Fruit fly (Drosophila melanogaster) whole organism, prepupa: ENCODE measurements around the gene CG7420.

Experiments used
- CG10631 ChIP-seq: fragments of 200-800 bp; sonication (Bioruptor generic); optimal IDR thresholded peaks from 2 replicates; lab custom pipeline; 2016; ENCODE audit warnings: missing biosample characterization, missing genetic modification characterization
- CG10669 ChIP-seq: fragments of 200-800 bp; sonication (Bioruptor generic); optimal IDR thresholded peaks from 3 replicates; lab custom pipeline; 2018; ENCODE audit warnings: missing biosample characterization, mild to moderate bottlenecking, missing genetic modification characterization, moderate library complexity
- CG11294 ChIP-seq: fragments of 200-800 bp; sonication (Bioruptor generic); IDR thresholded peaks from 2 replicates; pipeline ENCODE4 v1.3.6; 2022; ENCODE audit warnings: missing biosample characterization, missing genetic modification characterization
- CG11762 ChIP-seq: fragments of 200-800 bp; sonication (Bioruptor generic); optimal IDR thresholded peaks from 3 replicates; lab custom pipeline; 2016; ENCODE audit warnings: missing biosample characterization, missing genetic modification characterization; ENCODE audit not compliant: insufficient read depth
- CG15336 ChIP-seq: fragments of 200-800 bp; sonication (Bioruptor generic); IDR thresholded peaks from 2 replicates; pipeline ENCODE4 v1.3.6; 2022; ENCODE audit warnings: missing biosample characterization, missing genetic modification characterization
- CG1621 ChIP-seq: fragments of 200-800 bp; sonication (Bioruptor generic); optimal IDR thresholded peaks from 3 replicates; lab custom pipeline; 2018; ENCODE audit warnings: missing biosample characterization, mild to moderate bottlenecking, missing genetic modification characterization
- CG16779 ChIP-seq: fragments of 200-800 bp; sonication (Bioruptor generic); optimal IDR thresholded peaks from 3 replicates; lab custom pipeline; 2017; ENCODE audit warnings: missing biosample characterization, mild to moderate bottlenecking, missing genetic modification characterization
- CG31627 ChIP-seq: fragments of 200-800 bp; sonication (Bioruptor generic); optimal IDR thresholded peaks from 3 replicates; lab custom pipeline; 2016; ENCODE audit warnings: missing biosample characterization, missing genetic modification characterization
- CG32006 ChIP-seq: fragments of 200-800 bp; sonication (Bioruptor generic); optimal IDR thresholded peaks from 3 replicates; lab custom pipeline; 2017; ENCODE audit warnings: missing biosample characterization, mild to moderate bottlenecking, missing genetic modification characterization
- CG3919 ChIP-seq: fragments of 200-800 bp; sonication (Bioruptor generic); optimal IDR thresholded peaks from 3 replicates; lab custom pipeline; 2016; ENCODE audit warnings: missing biosample characterization, missing genetic modification characterization
- CG4318 ChIP-seq: fragments of 200-800 bp; sonication (Bioruptor generic); optimal IDR thresholded peaks from 3 replicates; lab custom pipeline; 2017; ENCODE audit warnings: missing biosample characterization, mild to moderate bottlenecking, missing genetic modification characterization
- CG6276 ChIP-seq: fragments of 200-800 bp; sonication (Bioruptor generic); optimal IDR thresholded peaks from 2 replicates; lab custom pipeline; 2017; ENCODE audit warnings: missing biosample characterization, mild to moderate bottlenecking, missing genetic modification characterization
- CG6792 ChIP-seq: fragments of 200-800 bp; sonication (Bioruptor generic); optimal IDR thresholded peaks from 3 replicates; lab custom pipeline; 2016; ENCODE audit warnings: missing biosample characterization, missing genetic modification characterization
- CG6808 ChIP-seq: fragments of 200-800 bp; sonication (Bioruptor generic); optimal IDR thresholded peaks from 3 replicates; lab custom pipeline; 2017; ENCODE audit warnings: missing biosample characterization, missing genetic modification characterization, mild to moderate bottlenecking, moderate library complexity, missing genetic modification reagents
- CG7368 ChIP-seq: fragments of 200-800 bp; sonication (Bioruptor generic); optimal IDR thresholded peaks from 3 replicates; lab custom pipeline; 2016; ENCODE audit warnings: missing biosample characterization, missing genetic modification characterization
- CG8319 ChIP-seq: fragments of 200-800 bp; sonication (Bioruptor generic); optimal IDR thresholded peaks from 3 replicates; lab custom pipeline; 2016; ENCODE audit warnings: missing biosample characterization, missing genetic modification characterization
- CG8632 ChIP-seq: fragments of 200-800 bp; sonication (Bioruptor generic); optimal IDR thresholded peaks from 3 replicates; lab custom pipeline; 2016; ENCODE audit warnings: missing biosample characterization, missing genetic modification characterization
- Eip78C ChIP-seq: fragments of 200-800 bp; sonication (Bioruptor generic); peaks from one replicate; lab custom pipeline; 2016; ENCODE audit warnings: missing biosample characterization, missing genetic modification characterization
- Eip93F ChIP-seq: fragments of 200-800 bp; sonication (Bioruptor generic); optimal IDR thresholded peaks from 2 replicates; lab custom pipeline; 2016; ENCODE audit warnings: missing biosample characterization, mild to moderate bottlenecking, missing genetic modification characterization
- Ets21C ChIP-seq: fragments of 200-800 bp; sonication (Bioruptor generic); optimal IDR thresholded peaks from 3 replicates; lab custom pipeline; 2016; ENCODE audit warnings: missing biosample characterization, missing genetic modification characterization
- Ets96B ChIP-seq: fragments of 200-800 bp; optimal IDR thresholded peaks from 2 replicates; lab custom pipeline; 2019; ENCODE audit warnings: missing biosample characterization, mild to moderate bottlenecking, missing genetic modification characterization, moderate library complexity
- Gug ChIP-seq: fragments of 200-800 bp; sonication (Bioruptor generic); IDR thresholded peaks from 2 replicates; pipeline ENCODE4 v1.3.6; 2022; ENCODE audit warnings: missing biosample characterization, missing genetic modification characterization
- Hr38 ChIP-seq: sonication (Bioruptor generic); optimal IDR thresholded peaks from 2 replicates; lab custom pipeline; 2016; ENCODE audit warnings: missing biosample characterization, missing genetic modification characterization
- Hr39 ChIP-seq: fragments of 200-800 bp; sonication (Bioruptor generic); optimal IDR thresholded peaks from 2 replicates; lab custom pipeline; 2016; ENCODE audit warnings: missing biosample characterization, missing genetic modification characterization
- Lpt ChIP-seq: fragments of 200-800 bp; sonication (Bioruptor generic); optimal IDR thresholded peaks from 3 replicates; lab custom pipeline; 2016; ENCODE audit warnings: missing biosample characterization, missing genetic modification characterization
- Met ChIP-seq: fragments of 200-800 bp; sonication (Bioruptor generic); optimal IDR thresholded peaks from 3 replicates; lab custom pipeline; 2016; ENCODE audit warnings: missing biosample characterization, missing genetic modification characterization
- OdsH ChIP-seq: fragments of 200-800 bp; sonication (Bioruptor generic); optimal IDR thresholded peaks from 3 replicates; lab custom pipeline; 2016; ENCODE audit warnings: missing biosample characterization, missing genetic modification characterization
- Smox ChIP-seq: fragments of 200-800 bp; sonication (Bioruptor generic); optimal IDR thresholded peaks from 3 replicates; lab custom pipeline; 2016; ENCODE audit warnings: missing biosample characterization, missing genetic modification characterization
- Sox102F ChIP-seq: fragments of 200-800 bp; sonication (Bioruptor generic); optimal IDR thresholded peaks from 2 replicates; lab custom pipeline; 2016; ENCODE audit warnings: missing biosample characterization, mild to moderate bottlenecking, missing genetic modification characterization
- Sox14 ChIP-seq: fragments of 200-800 bp; sonication (Bioruptor generic); optimal IDR thresholded peaks from 3 replicates; lab custom pipeline; 2016; ENCODE audit warnings: missing biosample characterization, missing genetic modification characterization
- Sox15 ChIP-seq: fragments of 200-800 bp; sonication (Bioruptor generic); optimal IDR thresholded peaks from 3 replicates; lab custom pipeline; 2016; ENCODE audit warnings: missing biosample characterization, missing genetic modification characterization
- achi ChIP-seq: fragments of 200-800 bp; sonication (Bioruptor generic); optimal IDR thresholded peaks from 3 replicates; lab custom pipeline; 2016; ENCODE audit warnings: missing biosample characterization, missing genetic modification characterization
- acj6 ChIP-seq: fragments of 200-800 bp; sonication (Bioruptor generic); optimal IDR thresholded peaks from 3 replicates; lab custom pipeline; 2016; ENCODE audit warnings: missing biosample characterization, missing genetic modification characterization
- cyc ChIP-seq: fragments of 200-800 bp; sonication (Bioruptor generic); optimal IDR thresholded peaks from 3 replicates; lab custom pipeline; 2016; ENCODE audit warnings: missing biosample characterization, missing genetic modification characterization
- dac ChIP-seq: fragments of 200-800 bp; sonication (Bioruptor generic); optimal IDR thresholded peaks from 2 replicates; lab custom pipeline; 2017; ENCODE audit warnings: missing biosample characterization, mild to moderate bottlenecking, missing genetic modification characterization
- dsx ChIP-seq: fragments of 200-800 bp; optimal IDR thresholded peaks from 3 replicates; lab custom pipeline; 2019; ENCODE audit warnings: missing biosample characterization, mild to moderate bottlenecking, missing genetic modification characterization, moderate library complexity; ENCODE audit not compliant: poor library complexity, severe bottlenecking
- eg ChIP-seq: fragments of 200-800 bp; sonication (Bioruptor generic); IDR thresholded peaks from 3 replicates; pipeline ENCODE4 v1.3.6; 2022; ENCODE audit warnings: missing biosample characterization, missing genetic modification characterization
- esn ChIP-seq: fragments of 200-800 bp; sonication (Bioruptor generic); optimal IDR thresholded peaks from 2 replicates; lab custom pipeline; 2016; ENCODE audit warnings: missing biosample characterization, mild to moderate bottlenecking, missing genetic modification characterization, moderate library complexity
- fd59A ChIP-seq: fragments of 200-800 bp; sonication (Bioruptor generic); optimal IDR thresholded peaks from 2 replicates; lab custom pipeline; 2017; ENCODE audit warnings: missing biosample characterization, mild to moderate bottlenecking, missing genetic modification characterization, missing genetic modification reagents
- fkh ChIP-seq: fragments of 200-800 bp; sonication (Bioruptor generic); optimal IDR thresholded peaks from 3 replicates; lab custom pipeline; 2017; ENCODE audit warnings: missing biosample characterization, mild to moderate bottlenecking, missing genetic modification characterization, moderate library complexity
- lz ChIP-seq: fragments of 200-800 bp; sonication (Bioruptor generic); optimal IDR thresholded peaks from 3 replicates; lab custom pipeline; 2016; ENCODE audit warnings: missing biosample characterization, missing genetic modification characterization
- pdm3 ChIP-seq: fragments of 200-800 bp; sonication (Bioruptor generic); optimal IDR thresholded peaks from 3 replicates; lab custom pipeline; 2016; ENCODE audit warnings: missing biosample characterization, missing genetic modification characterization
- spab ChIP-seq: fragments of 200-800 bp; sonication (Bioruptor generic); optimal IDR thresholded peaks from 2 replicates; lab custom pipeline; 2017; ENCODE audit warnings: missing biosample characterization, mild to moderate bottlenecking, missing genetic modification characterization, missing genetic modification reagents
- ss ChIP-seq, 2 experiments: fragments of 200-800 bp; sonication (Bioruptor generic); optimal IDR thresholded peaks; 2 replicates in 1 of 2; 3 replicates in 1 of 2; lab custom pipeline; 2017 to 2018; ENCODE audit warnings: mild to moderate bottlenecking in 2 of 2, missing biosample characterization in 2 of 2, missing genetic modification characterization in 2 of 2, moderate library complexity in 1 of 2
- svp ChIP-seq: fragments of 200-800 bp; sonication (Bioruptor generic); peaks from one replicate; lab custom pipeline; 2016; ENCODE audit warnings: missing biosample characterization, missing genetic modification characterization
- topi ChIP-seq: fragments of 200-800 bp; sonication (Bioruptor generic); optimal IDR thresholded peaks from 3 replicates; lab custom pipeline; 2016; ENCODE audit warnings: missing biosample characterization, missing genetic modification characterization
- vri ChIP-seq: fragments of 200-800 bp; sonication (Bioruptor generic); optimal IDR thresholded peaks from 3 replicates; lab custom pipeline; 2016; ENCODE audit warnings: missing biosample characterization, mild to moderate bottlenecking, missing genetic modification characterization

Gene CG7420

DNA sequence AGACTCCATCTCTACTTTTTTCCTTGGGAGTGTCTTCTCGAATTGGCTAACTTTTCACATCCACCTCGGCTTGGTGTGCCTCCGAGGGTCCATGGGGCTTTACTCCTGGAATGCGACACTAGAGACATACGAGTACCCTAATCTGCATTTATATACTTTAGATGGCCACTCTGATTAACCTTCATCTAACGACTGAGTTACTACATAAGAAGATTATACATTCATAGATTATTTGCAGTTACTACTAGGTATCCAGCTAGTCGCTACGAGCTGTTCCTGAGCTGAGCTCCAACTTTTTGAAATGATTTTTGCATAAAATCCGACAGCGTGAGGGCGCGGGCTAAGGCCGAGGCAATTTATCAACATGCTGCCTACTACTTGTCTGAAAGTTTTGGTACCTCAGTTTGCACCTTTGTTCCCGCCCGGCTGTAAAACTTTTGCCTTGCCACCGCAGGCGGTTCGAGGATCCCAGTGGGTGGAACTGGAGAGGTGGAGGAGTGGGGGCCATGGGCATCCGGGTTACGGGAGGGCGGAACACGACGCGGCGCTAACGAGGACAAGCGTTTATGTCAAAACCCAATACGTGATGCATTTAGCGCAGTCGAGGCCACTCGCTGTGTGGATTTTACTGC is 25.7 kb downstream of the CG7420 start:
- TF ChIP-seq pdm3 (peak; percentile 25), CG6792 (GFP tag; lab: Kevin White, UChicago) (peak; percentile 14), CG10631 (GFP tag; lab: Kevin White, UChicago) (peak; percentile 18), ss (GFP tag; optimal IDR thresholded peaks at IDR 0.05; lab: Kevin White, UChicago) (no peak), achi (GFP tag; lab: Kevin White, UChicago) (peak; percentile 37), CG6276 (GFP tag; lab: Kevin White, UChicago) (no peak), Hr39 (GFP tag; lab: Kevin White, UChicago) (peak; percentile 23), Eip93F (GFP tag; lab: Kevin White, UChicago) (no peak), Ets96B (tag; lab: Kevin White, UChicago) (peak; percentile 28), acj6 (GFP tag; lab: Kevin White, UChicago) (peak; percentile 10), lz (GFP tag; lab: Kevin White, UChicago) (peak; percentile 44), esn (peak; percentile 37), CG8632 (GFP tag; lab: Kevin White, UChicago) (peak; percentile 11), CG11762 (GFP tag; lab: Kevin White, UChicago) (no peak), Sox102F (peak; percentile 55), CG31627 (GFP tag; lab: Kevin White, UChicago) (peak; percentile 27), CG15336 (no peak), topi (GFP tag; lab: Kevin White, UChicago) (peak; percentile 57), Met (GFP tag; lab: Kevin White, UChicago) (peak; percentile 52), Sox14 (GFP tag; lab: Kevin White, UChicago) (peak; percentile 31), svp (GFP tag; lab: Kevin White, UChicago) (peak; percentile 77), CG32006 (peak; percentile 27), Gug (no peak), Eip78C (peak; percentile 62), Smox (GFP tag; lab: Kevin White, UChicago) (peak; percentile 3), OdsH (GFP tag; lab: Kevin White, UChicago) (peak; percentile 13)

dm6 chr2L:1473427-1473826 is 29.3 kb downstream of the CG7420 start:
- TF ChIP-seq CG10669 (GFP tag; lab: Kevin White, UChicago) (peak; percentile 38), achi (GFP tag; lab: Kevin White, UChicago) (peak; percentile 32), esn (peak; percentile 77), Lpt (no peak), CG1621 (tag; lab: Kevin White, UChicago) (no peak), vri (GFP tag; lab: Kevin White, UChicago) (peak; percentile 68), CG16779 (tag; lab: Kevin White, UChicago) (no peak), Ets21C (GFP tag; lab: Kevin White, UChicago) (peak; percentile 76), Hr38 (no peak), CG11294 (GFP tag; lab: Robert Waterston, UW) (no peak), Ets96B (tag; lab: Kevin White, UChicago) (peak; percentile 29), cyc (GFP tag; lab: Kevin White, UChicago) (peak; percentile 78), pdm3 (peak; percentile 52), CG11762 (GFP tag; lab: Kevin White, UChicago) (no peak), OdsH (GFP tag; lab: Kevin White, UChicago) (peak; percentile 45), CG32006 (no peak), ss (GFP tag; optimal IDR thresholded peaks at IDR 0.05; lab: Kevin White, UChicago) (peak in 1 of 2 experiments; percentile 23), CG8319 (GFP tag; lab: Kevin White, UChicago) (peak; percentile 49), lz (GFP tag; lab: Kevin White, UChicago) (peak; percentile 70), eg (GFP tag; lab: Robert Waterston, UW) (no peak), CG3919 (GFP tag; lab: Kevin White, UChicago) (peak; percentile 39), spab (GFP tag; lab: Kevin White, UChicago) (peak; percentile 22), CG6276 (GFP tag; lab: Kevin White, UChicago) (no peak), Smox (GFP tag; lab: Kevin White, UChicago) (peak; percentile 62), CG7368 (GFP tag; lab: Kevin White, UChicago) (peak; percentile 47), CG4318 (GFP tag; lab: Kevin White, UChicago) (no peak), dsx (GFP tag; lab: Kevin White, UChicago) (peak; percentile 5), CG10631 (GFP tag; lab: Kevin White, UChicago) (peak; percentile 37), Sox15 (peak; percentile 21), fd59A (peak; percentile 39), topi (GFP tag; lab: Kevin White, UChicago) (peak; percentile 72), fkh (GFP tag; lab: Kevin White, UChicago) (no peak), CG6808 (GFP tag; lab: Kevin White, UChicago) (peak; percentile 7), CG15336 (no peak), Gug (no peak), Eip93F (GFP tag; lab: Kevin White, UChicago) (no peak), dac (GFP tag; lab: Kevin White, UChicago) (no peak)
